Fruit fly (Drosophila melanogaster) whole organism, embryonic: Measurements from ENCODE around the gene Erk7.

Experiments
- Blimp-1 ChIP-seq: fragments of 200-800 bp; sonication (Bioruptor generic); optimal IDR thresholded peaks from 3 replicates; lab custom pipeline; 2018; ENCODE audit warnings: missing biosample characterization, missing genetic modification characterization, mild to moderate bottlenecking, moderate library complexity, missing genetic modification reagents
- BtbVII ChIP-seq: fragments of 200-800 bp; sonication (Bioruptor generic); optimal IDR thresholded peaks from 3 replicates; lab custom pipeline; 2017; ENCODE audit warnings: missing biosample characterization, mild to moderate bottlenecking, missing genetic modification characterization
- CG11247 ChIP-seq: fragments of 200-800 bp; sonication (Bioruptor generic); IDR thresholded peaks from 2 replicates; pipeline ENCODE4 v1.3.6; 2022; ENCODE audit warnings: missing biosample characterization, missing genetic modification characterization
- CG12659 ChIP-seq: fragments of 200-800 bp; sonication (Bioruptor generic); optimal IDR thresholded peaks from 3 replicates; lab custom pipeline; 2017; ENCODE audit warnings: mild to moderate bottlenecking, missing biosample characterization, missing genetic modification reagents, missing genetic modification characterization
- CG18619 ChIP-seq: fragments of 200-800 bp; sonication (Bioruptor generic); optimal IDR thresholded peaks from 3 replicates; lab custom pipeline; 2017; ENCODE audit warnings: missing biosample characterization, mild to moderate bottlenecking, missing genetic modification characterization
- CG2116 ChIP-seq: fragments of 200-800 bp; sonication (Bioruptor generic); optimal IDR thresholded peaks from 3 replicates; lab custom pipeline; 2018; ENCODE audit warnings: missing biosample characterization, mild to moderate bottlenecking, missing genetic modification characterization
- CG2875 ChIP-seq: fragments of 200-800 bp; sonication (Bioruptor generic); optimal IDR thresholded peaks from 2 replicates; lab custom pipeline; 2017; ENCODE audit warnings: missing biosample characterization, mild to moderate bottlenecking, missing genetic modification characterization, missing genetic modification reagents
- CG32767 ChIP-seq: fragments of 200-800 bp; sonication (Bioruptor generic); IDR thresholded peaks from 2 replicates; pipeline ENCODE4 v1.3.6; 2022; ENCODE audit warnings: missing biosample characterization, missing genetic modification characterization
- CG32772 ChIP-seq: fragments of 200-800 bp; sonication (Bioruptor generic); IDR thresholded peaks from 2 replicates; pipeline ENCODE4 v1.3.6; 2022; ENCODE audit warnings: missing biosample characterization, missing genetic modification characterization
- CG34224 ChIP-seq: fragments of 200-800 bp; sonication (Bioruptor generic); IDR thresholded peaks from 3 replicates; pipeline ENCODE4 v1.3.6; 2022; ENCODE audit warnings: missing biosample characterization, missing genetic modification characterization; ENCODE audit not compliant: partially characterized antibody
- CG6689 ChIP-seq: fragments of 200-800 bp; sonication (Bioruptor generic); IDR thresholded peaks from 2 replicates; pipeline ENCODE4 v1.3.6; 2022; ENCODE audit warnings: missing biosample characterization, missing genetic modification characterization
- CG7556 ChIP-seq: fragments of 200-800 bp; sonication (Bioruptor generic); optimal IDR thresholded peaks from 2 replicates; lab custom pipeline; 2017; ENCODE audit warnings: missing biosample characterization, mild to moderate bottlenecking, missing genetic modification characterization
- CG8924 ChIP-seq: fragments of 200-800 bp; optimal IDR thresholded peaks from 3 replicates; lab custom pipeline; 2019; ENCODE audit warnings: missing biosample characterization, mild to moderate bottlenecking, missing genetic modification characterization, moderate library complexity
- CG9932 ChIP-seq: fragments of 200-800 bp; sonication (Bioruptor generic); IDR thresholded peaks from 2 replicates; pipeline ENCODE4 v1.3.6; 2022; ENCODE audit warnings: missing biosample characterization, missing genetic modification characterization
- D ChIP-seq, 2 experiments: fragments of 200-800 bp in 1 of 2; fragments of >200 bp in 1 of 2; sonication (Bioruptor generic) in 1 of 2; optimal IDR thresholded peaks; 2 replicates in 1 of 2; 3 replicates in 1 of 2; lab custom pipeline; 2017; ENCODE audit warnings: mild to moderate bottlenecking in 1 of 2, missing biosample characterization in 1 of 2, missing genetic modification characterization in 1 of 2, missing genetic modification reagents in 1 of 2
- Dref ChIP-seq: fragments of 200-800 bp; sonication (Bioruptor generic); IDR thresholded peaks from 2 replicates; pipeline ENCODE4 v1.3.6; 2022; ENCODE audit warnings: missing biosample characterization, missing genetic modification characterization
- Drgx ChIP-seq: fragments of 200-800 bp; sonication (Bioruptor generic); IDR thresholded peaks from 2 replicates; pipeline ENCODE4 v1.3.6; 2022; ENCODE audit warnings: missing biosample characterization, missing genetic modification characterization
- E2f2 ChIP-seq: fragments of 200-800 bp; sonication (Bioruptor generic); IDR thresholded peaks from 2 replicates; pipeline ENCODE4 v1.3.6; 2022; ENCODE audit warnings: missing biosample characterization, missing genetic modification characterization
- Ets65A ChIP-seq: fragments of 200-800 bp; sonication (Bioruptor generic); peaks from one replicate; lab custom pipeline; 2016; ENCODE audit warnings: missing biosample characterization, missing genetic modification characterization
- Hmr ChIP-seq: fragments of 200-800 bp; sonication (Bioruptor generic); optimal IDR thresholded peaks from 3 replicates; lab custom pipeline; 2017; ENCODE audit warnings: mild to moderate bottlenecking, missing biosample characterization, missing genetic modification reagents, missing genetic modification characterization
- Med ChIP-seq: fragments of 200-800 bp; sonication (Bioruptor generic); peaks from one replicate; lab custom pipeline; 2016; ENCODE audit warnings: missing biosample characterization, missing genetic modification characterization, mild to moderate bottlenecking, inconsistent platforms, moderate library complexity
- Nf-YC ChIP-seq: fragments of 200-800 bp; optimal IDR thresholded peaks from 3 replicates; lab custom pipeline; 2019; ENCODE audit warnings: missing biosample characterization, mild to moderate bottlenecking, missing genetic modification characterization, moderate library complexity
- PHDP ChIP-seq: fragments of 200-800 bp; sonication (Bioruptor generic); optimal IDR thresholded peaks from 3 replicates; lab custom pipeline; 2018; ENCODE audit warnings: missing biosample characterization, mild to moderate bottlenecking, missing genetic modification characterization, moderate library complexity
- Pdp1 ChIP-seq, 2 experiments: fragments of 200-800 bp; sonication (Bioruptor generic); optimal IDR thresholded peaks; 3 replicates each; lab custom pipeline; 2016; ENCODE audit warnings: missing biosample characterization in 2 of 2, missing genetic modification characterization in 2 of 2, mild to moderate bottlenecking in 1 of 2, moderate library complexity in 1 of 2
- Scr ChIP-seq: fragments of 200-800 bp; sonication (Bioruptor generic); IDR thresholded peaks from 2 replicates; pipeline ENCODE4 v1.3.6; 2022; ENCODE audit warnings: missing biosample characterization, missing genetic modification characterization; ENCODE audit not compliant: partially characterized antibody
- Ssrp ChIP-seq: fragments of 200-800 bp; sonication (Bioruptor generic); optimal IDR thresholded peaks from 2 replicates; lab custom pipeline; 2018; ENCODE audit warnings: missing biosample characterization, mild to moderate bottlenecking, missing genetic modification characterization, moderate library complexity
- ap ChIP-seq: fragments of 200-800 bp; sonication (Bioruptor generic); IDR thresholded peaks from 2 replicates; pipeline ENCODE4 v1.3.6; 2022; ENCODE audit warnings: missing biosample characterization, missing genetic modification characterization
- az2 ChIP-seq: fragments of 200-800 bp; sonication (Bioruptor generic); optimal IDR thresholded peaks from 3 replicates; lab custom pipeline; 2016; ENCODE audit warnings: missing biosample characterization, missing genetic modification characterization
- chinmo ChIP-seq: fragments of 200-800 bp; sonication (Bioruptor generic); IDR thresholded peaks from 4 replicates; pipeline ENCODE4 v1.3.6; 2022; ENCODE audit warnings: missing biosample characterization, missing genetic modification characterization; ENCODE audit not compliant: partially characterized antibody
- crol ChIP-seq: fragments of 200-800 bp; sonication (Bioruptor generic); IDR thresholded peaks from 2 replicates; pipeline ENCODE4 v1.3.6; 2022; ENCODE audit warnings: missing biosample characterization, missing genetic modification characterization
- dati ChIP-seq: fragments of 200-800 bp; sonication (Bioruptor generic); IDR thresholded peaks from 2 replicates; pipeline ENCODE4 v1.3.6; 2022; ENCODE audit warnings: missing biosample characterization, missing genetic modification characterization
- grau ChIP-seq: fragments of 200-800 bp; optimal IDR thresholded peaks from 3 replicates; lab custom pipeline; 2019; ENCODE audit warnings: missing biosample characterization, mild to moderate bottlenecking, missing genetic modification characterization, moderate library complexity
- hbn ChIP-seq: fragments of 200-800 bp; sonication (Bioruptor generic); IDR thresholded peaks from 2 replicates; pipeline ENCODE4 v1.3.6; 2022; ENCODE audit warnings: missing biosample characterization, missing genetic modification characterization; ENCODE audit not compliant: partially characterized antibody
- hkb ChIP-seq, 2 experiments: fragments of 200-800 bp in 1 of 2; fragments of >200 bp in 1 of 2; sonication (Bioruptor generic) in 1 of 2; IDR thresholded peaks in 1 of 2; optimal IDR thresholded peaks in 1 of 2; 2 replicates each; pipeline versions ENCODE4 v1.3.6 to Lab custom; 2017 to 2022; ENCODE audit warnings: missing biosample characterization in 1 of 2, missing genetic modification characterization in 1 of 2
- insv ChIP-seq, 2 experiments: fragments of 200-800 bp; sonication (Bioruptor generic); optimal IDR thresholded peaks; 3 replicates each; lab custom pipeline; 2016 to 2018; ENCODE audit warnings: missing biosample characterization in 2 of 2, missing genetic modification characterization in 2 of 2
- jigr1 ChIP-seq: fragments of 200-800 bp; sonication (Bioruptor generic); IDR thresholded peaks from 3 replicates; pipeline ENCODE4 v1.3.6; 2022; ENCODE audit warnings: missing biosample characterization, missing genetic modification characterization
- jumu ChIP-seq: fragments of 200-800 bp; sonication (Bioruptor generic); optimal IDR thresholded peaks from 3 replicates; lab custom pipeline; 2016; ENCODE audit warnings: missing biosample characterization, missing genetic modification characterization
- nau ChIP-seq: fragments of 200-800 bp; sonication (Bioruptor generic); optimal IDR thresholded peaks from 3 replicates; lab custom pipeline; 2017; ENCODE audit warnings: missing biosample characterization, mild to moderate bottlenecking, missing genetic modification characterization, missing genetic modification reagents
- onecut ChIP-seq: fragments of 200-800 bp; sonication (Bioruptor generic); IDR thresholded peaks from 2 replicates; pipeline ENCODE4 v1.3.6; 2022; ENCODE audit warnings: missing biosample characterization, missing genetic modification characterization
- prd ChIP-seq, 3 experiments: fragments of >200 bp in 2 of 3; fragments of 200-800 bp in 1 of 3; sonication (Bioruptor generic) in 1 of 3; optimal IDR thresholded peaks in 2 of 3; IDR thresholded peaks in 1 of 3; 2 replicates in 2 of 3; 3 replicates in 1 of 3; pipeline versions ENCODE4 v1.3.6 to Lab custom; 2017 to 2022; ENCODE audit warnings: missing biosample characterization in 1 of 3, missing genetic modification characterization in 1 of 3
- row ChIP-seq: fragments of 200-800 bp; sonication (Bioruptor generic); IDR thresholded peaks from 3 replicates; pipeline ENCODE4 v1.3.6; 2022; ENCODE audit warnings: missing biosample characterization, missing genetic modification characterization
- ssp ChIP-seq: fragments of 200-800 bp; sonication (Bioruptor generic); IDR thresholded peaks from 2 replicates; pipeline ENCODE4 v1.3.6; 2022; ENCODE audit warnings: missing biosample characterization, missing genetic modification characterization
- sug ChIP-seq: fragments of 200-800 bp; optimal IDR thresholded peaks from 2 replicates; lab custom pipeline; 2019; ENCODE audit warnings: missing biosample characterization, mild to moderate bottlenecking, missing genetic modification characterization, moderate library complexity
- tna ChIP-seq: fragments of 200-800 bp; sonication (Bioruptor generic); IDR thresholded peaks from 2 replicates; pipeline ENCODE4 v1.3.6; 2022; ENCODE audit warnings: missing biosample characterization, missing genetic modification characterization; ENCODE audit not compliant: partially characterized antibody
- unpg ChIP-seq: fragments of 200-800 bp; sonication (Bioruptor generic); optimal IDR thresholded peaks from 3 replicates; lab custom pipeline; 2018; ENCODE audit warnings: missing biosample characterization, mild to moderate bottlenecking, missing genetic modification characterization, moderate library complexity
- wdn ChIP-seq: fragments of 200-800 bp; sonication (Bioruptor generic); IDR thresholded peaks from 2 replicates; pipeline ENCODE4 v1.3.6; 2022; ENCODE audit warnings: missing biosample characterization, missing genetic modification characterization

The Erk7 gene

DNA sequence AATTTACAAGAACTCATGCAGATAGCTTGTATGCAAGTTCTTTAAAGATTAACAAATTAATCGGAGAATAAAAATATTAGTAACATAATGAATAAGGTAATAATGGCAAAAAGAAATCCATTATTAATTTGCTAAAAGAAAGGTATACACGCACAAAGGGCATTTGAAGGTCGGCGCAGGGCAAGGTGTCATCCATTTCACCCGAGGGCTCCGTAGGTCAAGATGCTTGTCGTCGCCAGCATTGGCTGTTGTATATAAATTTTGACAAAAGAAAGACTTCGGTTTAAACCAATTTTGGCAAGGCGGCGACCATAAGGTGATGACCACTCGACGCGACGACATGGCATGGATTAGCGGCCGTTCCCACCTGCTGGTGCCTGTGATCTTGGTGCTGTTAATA, 42.4 kb downstream of the Erk7 start, which contains the start of gene CG15370:
Gene CG15370 (plus strand): TSS at position 301 of the 400 bp plus-strand sequence.
- TF ChIP-seq ssp (GFP tag; lab: Robert Waterston, UW) (no peak), nau (GFP tag; lab: Kevin White, UChicago) (no peak), jumu (no peak), Ets65A (GFP tag; lab: Kevin White, UChicago) (no peak), CG8924 (no peak), Pdp1 (GFP tag; optimal IDR thresholded peaks at IDR 0.05; lab: Kevin White, UChicago) (no peak), ap (GFP tag; lab: Robert Waterston, UW) (no peak), CG2116 (GFP tag; lab: Kevin White, UChicago) (no peak), CG11247 (GFP tag; lab: Robert Waterston, UW) (no peak), BtbVII (GFP tag; lab: Kevin White, UChicago) (no peak), tna (no peak), D (optimal IDR thresholded peaks at IDR 0.05; lab: Kevin White, UChicago) (no peak), D (GFP tag; optimal IDR thresholded peaks at IDR 0.05; lab: Kevin White, UChicago) (no peak), jigr1 (GFP tag; lab: Robert Waterston, UW) (no peak), CG2875 (GFP tag; lab: Kevin White, UChicago) (no peak)

DNA sequence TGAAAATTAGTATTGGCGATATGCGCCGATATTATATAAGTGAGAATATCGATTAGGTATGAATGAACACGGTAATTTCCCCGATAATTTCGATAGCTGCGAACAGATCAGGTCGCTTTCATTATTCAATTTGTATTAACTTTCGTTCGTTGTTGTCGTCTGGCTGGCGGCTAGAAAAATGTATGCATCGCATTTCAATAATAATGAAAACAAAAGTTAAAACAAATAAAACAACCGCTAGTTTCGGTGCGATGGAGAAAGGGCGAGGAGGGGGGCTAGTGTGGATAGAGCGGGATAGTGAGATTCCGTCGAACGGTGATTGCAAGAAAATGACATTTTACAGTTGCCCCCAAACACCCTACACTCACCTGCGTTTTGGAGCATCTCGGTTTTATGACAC, 43.1 kb downstream of the Erk7 start:
- TF ChIP-seq CG32767 (GFP tag; lab: Robert Waterston, UW): no peak
- no peak for TF ChIP-seq CG32772
- TF ChIP-seq Pdp1 (GFP tag; optimal IDR thresholded peaks at IDR 0.05; lab: Kevin White, UChicago): peak in 1 of 2 experiments; percentile 41
- no peak for TF ChIP-seq Nf-YC (tag; lab: Kevin White, UChicago)
- TF ChIP-seq Blimp-1 (GFP tag; lab: Kevin White, UChicago): peak; percentile 90
- TF ChIP-seq crol (GFP tag; lab: Robert Waterston, UW): peak; percentile 17; the same call in 1 of the 2 replicates
- no peak for TF ChIP-seq prd (optimal IDR thresholded peaks at IDR 0.05; lab: Kevin White, UChicago)
- no peak for TF ChIP-seq prd (GFP tag; IDR thresholded peaks at IDR 0.05; lab: Robert Waterston, UW)

DNA sequence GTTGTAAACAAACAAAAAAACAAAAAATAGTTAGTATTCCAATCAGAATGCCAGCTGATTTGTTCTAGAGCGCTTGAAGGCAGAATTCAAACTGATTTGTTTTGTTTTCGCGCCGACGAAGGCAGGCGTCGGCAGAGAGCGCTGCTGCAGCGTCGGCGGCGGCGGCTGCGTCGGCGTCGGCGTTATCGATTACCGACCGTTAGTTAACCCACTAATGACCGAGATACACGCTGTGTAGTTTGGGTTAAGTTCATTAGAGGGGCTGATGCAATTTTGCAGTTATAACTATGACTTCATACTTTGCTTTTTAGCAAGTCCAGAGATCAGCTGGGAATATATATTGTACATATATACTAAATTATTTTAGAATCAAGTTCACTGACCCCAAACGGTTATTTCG, 44.3 kb downstream of the Erk7 start, which contains the start of gene t:
Gene t (minus strand): TSS at position 76 of the 400 bp plus-strand sequence.
- TF ChIP-seq E2f2 (GFP tag; lab: Robert Waterston, UW) (peak; percentile 20; the same call in 1 of the 2 replicates), dati (GFP tag; lab: Robert Waterston, UW) (no peak), CG12659 (peak; percentile 21), insv (GFP tag; optimal IDR thresholded peaks at IDR 0.05; lab: Kevin White, UChicago) (peak in 1 of 2 experiments; percentile 28), Drgx (GFP tag; lab: Robert Waterston, UW) (no peak), Scr (GFP tag; lab: Robert Waterston, UW) (peak; percentile 22; the same call in 1 of the 2 replicates), CG18619 (GFP tag; lab: Kevin White, UChicago) (peak; percentile 0), unpg (peak; percentile 18), CG6689 (GFP tag; lab: Robert Waterston, UW) (no peak), grau (tag; lab: Kevin White, UChicago) (peak; percentile 23), onecut (GFP tag; lab: Robert Waterston, UW) (peak; percentile 58), chinmo (GFP tag; lab: Robert Waterston, UW) (0 out of 4 replicates have a peak, but pooled peaks have one; percentile 29), Med (GFP tag; lab: Kevin White, UChicago) (peak; percentile 47), Dref (GFP tag; lab: Robert Waterston, UW) (peak; percentile 33; the same call in 1 of the 2 replicates), hbn (GFP tag; lab: Robert Waterston, UW) (no peak), hkb (optimal IDR thresholded peaks at IDR 0.05; lab: Kevin White, UChicago) (no peak), hkb (GFP tag; IDR thresholded peaks at IDR 0.05; lab: Robert Waterston, UW) (0 out of 2 replicates have a peak, but pooled peaks have one; percentile 25), sug (no peak), Hmr (GFP tag; lab: Kevin White, UChicago) (peak; percentile 13), row (peak; percentile 28; the same call in 1 of the 3 replicates), wdn (0 out of 2 replicates have a peak, but pooled peaks have one; percentile 13), CG9932 (GFP tag; lab: Robert Waterston, UW) (0 out of 2 replicates have a peak, but pooled peaks have one; percentile 21), PHDP (tag; lab: Kevin White, UChicago) (peak; percentile 5), CG7556 (GFP tag; lab: Kevin White, UChicago) (peak; percentile 11), Ssrp (tag; lab: Kevin White, UChicago) (no peak), CG34224 (peak; percentile 25; the same call in 1 of the 3 replicates), az2 (GFP tag; lab: Kevin White, UChicago) (peak; percentile 5)
